Worm (Caenorhabditis elegans): ENCODE measurements around the gene F52G3.5.

ce11 chrX:16965888-16966287, 10.1 kb downstream of the F52G3.5 start:
- TF ChIP-seq nhr-28 (tag; optimal IDR thresholded peaks at IDR 0.05) = no peak
- no peak for TF ChIP-seq elt-3 (tag; optimal IDR thresholded peaks at IDR 0.05)
- no peak for TF ChIP-seq ceh-43 (GFP tag; optimal IDR thresholded peaks at IDR 0.05)
- no peak for TF ChIP-seq lsy-2 (tag; optimal IDR thresholded peaks at IDR 0.05)
- TF ChIP-seq ces-1 (GFP tag; optimal IDR thresholded peaks at IDR 0.05) = no peak
- TF ChIP-seq blmp-1 (tag; optimal IDR thresholded peaks at IDR 0.05) = no peak
- TF ChIP-seq unc-39 (tag; optimal IDR thresholded peaks at IDR 0.05) = no peak
- no peak for TF ChIP-seq nhr-76 (tag; optimal IDR thresholded peaks at IDR 0.05)
- TF ChIP-seq snpc-4 (tag; optimal IDR thresholded peaks at IDR 0.05) = no peak
- TF ChIP-seq elt-1 (tag; optimal IDR thresholded peaks at IDR 0.05; ENCODE audit: borderline replicate concordance, insufficient read depth) = no peak
- TF ChIP-seq ztf-11 (tag; optimal IDR thresholded peaks at IDR 0.05) = no peak
- TF ChIP-seq unc-62 (GFP tag; optimal IDR thresholded peaks at IDR 0.05) = no peak
